Worm (Caenorhabditis elegans) whole organism, L4 larva: ENCODE results near the gene aagr-1.

Source experiments
- R02D3.7 ChIP-seq: fragments of 150-350 bp; sonication (generic microtip); optimal IDR thresholded peaks from 3 replicates; lab custom pipeline; 2014; ENCODE audit warnings: missing biosample characterization, missing genetic modification characterization
- ama-1 ChIP-seq: fragments of 150-350 bp; optimal IDR thresholded peaks from 2 replicates; lab custom pipeline; 2014; ENCODE audit warnings: inconsistent platforms, mixed read lengths
- ceh-82 ChIP-seq: sonication (generic microtip); optimal IDR thresholded peaks from 2 replicates; lab custom pipeline; 2017; ENCODE audit warnings: missing biosample characterization, missing genetic modification characterization
- nhr-11 ChIP-seq: fragments of 150-350 bp; optimal IDR thresholded peaks from 2 replicates; lab custom pipeline; 2014; ENCODE audit warnings: missing biosample characterization, missing genetic modification characterization
- nhr-25 ChIP-seq: sonication (generic microtip); optimal IDR thresholded peaks from 2 replicates; lab custom pipeline; 2017; ENCODE audit warnings: missing genetic modification characterization, mild to moderate bottlenecking, missing compliant biosample characterization, antibody characterized with exemption, moderate library complexity, borderline replicate concordance; ENCODE audit not compliant: insufficient read depth
- nhr-28 ChIP-seq: fragments of 150-350 bp; optimal IDR thresholded peaks from 2 replicates; lab custom pipeline; 2014; ENCODE audit warnings: missing biosample characterization, missing genetic modification characterization
- snpc-4 ChIP-seq: fragments of 150-350 bp; optimal IDR thresholded peaks from 2 replicates; lab custom pipeline; 2014; ENCODE audit warnings: missing biosample characterization, missing genetic modification characterization
- unc-62 ChIP-seq, 3 experiments: fragments of 150-350 bp in 1 of 3; sonication (generic microtip); optimal IDR thresholded peaks in 2 of 3; peaks in 1 of 3; 1 replicate in 1 of 3; 2 replicates in 2 of 3; lab custom pipeline; 2014 to 2017; ENCODE audit warnings: missing biosample characterization in 3 of 3, missing genetic modification characterization in 3 of 3, missing genetic modification reagents in 3 of 3, missing genotype in 1 of 3

ce11 chrIV:8377501-8377900, 11.2 kb downstream of the aagr-1 start, which contains the start of gene D2096.7:
- TF ChIP-seq R02D3.7 (tag; lab: Kevin White, UChicago) (no peak), nhr-28 (tag; lab: Kevin White, UChicago) (no peak), snpc-4 (tag; lab: Kevin White, UChicago) (no peak), unc-62 (GFP tag; optimal IDR thresholded peaks at IDR 0.05 in 1 of 2; lab: Kevin White, UChicago) (no peak), unc-62 (tag; optimal IDR thresholded peaks at IDR 0.05; lab: Kevin White, UChicago) (no peak), ceh-82 (no peak), ama-1 (lab: Kevin White, UChicago) (peak; percentile 89), nhr-25 (tag; lab: Kevin White, UChicago) (no peak), nhr-11 (tag; lab: Kevin White, UChicago) (no peak)
